Fruit fly (Drosophila melanogaster) whole organism, embryonic: ENCODE measurements around the gene Mdh2.

Experiments
- CG10654 ChIP-seq: fragments of 200-800 bp; sonication (Bioruptor generic); optimal IDR thresholded peaks from 2 replicates; lab custom pipeline; 2016; ENCODE audit warnings: missing biosample characterization, missing genetic modification characterization
- CG11093 ChIP-seq: fragments of 200-800 bp; sonication (Bioruptor generic); IDR thresholded peaks from 3 replicates; pipeline ENCODE4 v1.3.6; 2022; ENCODE audit warnings: missing biosample characterization, missing genetic modification characterization
- CG12071 ChIP-seq: fragments of 200-800 bp; sonication (Bioruptor generic); optimal IDR thresholded peaks from 3 replicates; lab custom pipeline; 2018; ENCODE audit warnings: missing biosample characterization, mild to moderate bottlenecking, missing genetic modification characterization
- CG12155 ChIP-seq: fragments of 200-800 bp; sonication (Bioruptor generic); optimal IDR thresholded peaks from 3 replicates; lab custom pipeline; 2016; ENCODE audit warnings: missing biosample characterization, missing genetic modification characterization
- CG12391 ChIP-seq: fragments of 200-800 bp; sonication (Bioruptor generic); optimal IDR thresholded peaks from 3 replicates; lab custom pipeline; 2018; ENCODE audit warnings: missing biosample characterization, mild to moderate bottlenecking, missing genetic modification characterization, moderate library complexity
- CG12744 ChIP-seq: fragments of 200-800 bp; sonication (Bioruptor generic); optimal IDR thresholded peaks from 2 replicates; lab custom pipeline; 2016; ENCODE audit warnings: missing biosample characterization, missing genetic modification characterization
- CG13775 ChIP-seq: fragments of 200-800 bp; sonication (Bioruptor generic); optimal IDR thresholded peaks from 3 replicates; lab custom pipeline; 2017; ENCODE audit warnings: missing biosample characterization, mild to moderate bottlenecking, missing genetic modification characterization
- CG14441 ChIP-seq: fragments of 200-800 bp; sonication (Bioruptor generic); IDR thresholded peaks from 2 replicates; pipeline ENCODE4 v1.3.6; 2022; ENCODE audit warnings: missing biosample characterization, missing genetic modification characterization
- CG2116 ChIP-seq: fragments of 200-800 bp; sonication (Bioruptor generic); optimal IDR thresholded peaks from 3 replicates; lab custom pipeline; 2018; ENCODE audit warnings: missing biosample characterization, mild to moderate bottlenecking, missing genetic modification characterization
- CG2129 ChIP-seq: fragments of 200-800 bp; sonication (Bioruptor generic); IDR thresholded peaks from 2 replicates; pipeline ENCODE4 v1.3.6; 2022; ENCODE audit warnings: missing biosample characterization, missing genetic modification characterization; ENCODE audit not compliant: partially characterized antibody
- CG32767 ChIP-seq: fragments of 200-800 bp; sonication (Bioruptor generic); IDR thresholded peaks from 2 replicates; pipeline ENCODE4 v1.3.6; 2022; ENCODE audit warnings: missing biosample characterization, missing genetic modification characterization
- CG3838 ChIP-seq: fragments of 200-800 bp; sonication (Bioruptor generic); optimal IDR thresholded peaks from 3 replicates; lab custom pipeline; 2016; ENCODE audit warnings: missing biosample characterization, missing genetic modification characterization
- CG42726 ChIP-seq: fragments of 200-800 bp; sonication (Bioruptor generic); IDR thresholded peaks from 2 replicates; pipeline ENCODE4 v1.3.6; 2022; ENCODE audit warnings: missing biosample characterization, missing genetic modification characterization; ENCODE audit not compliant: partially characterized antibody
- CG4820 ChIP-seq: fragments of 200-800 bp; sonication (Bioruptor generic); optimal IDR thresholded peaks from 3 replicates; lab custom pipeline; 2016; ENCODE audit warnings: missing biosample characterization, missing genetic modification characterization
- CG5180 ChIP-seq: fragments of 200-800 bp; sonication (Bioruptor generic); optimal IDR thresholded peaks from 3 replicates; lab custom pipeline; 2017; ENCODE audit warnings: missing biosample characterization, missing genetic modification characterization, mild to moderate bottlenecking, moderate library complexity, missing genetic modification reagents
- CG6683 ChIP-seq: fragments of 200-800 bp; sonication (Bioruptor generic); optimal IDR thresholded peaks from 2 replicates; lab custom pipeline; 2017; ENCODE audit warnings: missing biosample characterization, mild to moderate bottlenecking, missing genetic modification characterization, missing genetic modification reagents
- CG7786 ChIP-seq: fragments of 200-800 bp; sonication (Bioruptor generic); optimal IDR thresholded peaks from 2 replicates; lab custom pipeline; 2016; ENCODE audit warnings: missing biosample characterization, missing genetic modification characterization
- CG7839 ChIP-seq: fragments of 200-800 bp; sonication (Bioruptor generic); optimal IDR thresholded peaks from 3 replicates; lab custom pipeline; 2018; ENCODE audit warnings: missing biosample characterization, mild to moderate bottlenecking, missing genetic modification characterization, moderate library complexity
- CG8924 ChIP-seq: fragments of 200-800 bp; optimal IDR thresholded peaks from 3 replicates; lab custom pipeline; 2019; ENCODE audit warnings: missing biosample characterization, mild to moderate bottlenecking, missing genetic modification characterization, moderate library complexity
- CG9437 ChIP-seq: fragments of 200-800 bp; sonication (Bioruptor generic); optimal IDR thresholded peaks from 2 replicates; lab custom pipeline; 2018; ENCODE audit warnings: missing biosample characterization, mild to moderate bottlenecking, missing genetic modification characterization
- CTCF ChIP-seq: fragments of 200-800 bp; sonication (Bioruptor generic); optimal IDR thresholded peaks from 2 replicates; lab custom pipeline; 2017; ENCODE audit warnings: missing biosample characterization, mild to moderate bottlenecking, missing genetic modification characterization, moderate library complexity
- CoRest ChIP-seq: fragments of 200-800 bp; sonication (Bioruptor generic); optimal IDR thresholded peaks from 3 replicates; lab custom pipeline; 2018; ENCODE audit warnings: missing biosample characterization, mild to moderate bottlenecking, missing genetic modification characterization, moderate library complexity
- E2f1 ChIP-seq: fragments of 200-800 bp; sonication (Bioruptor generic); IDR thresholded peaks from 2 replicates; pipeline ENCODE4 v1.3.6; 2022; ENCODE audit warnings: missing biosample characterization, missing genetic modification characterization
- E2f2 ChIP-seq: fragments of 200-800 bp; sonication (Bioruptor generic); IDR thresholded peaks from 2 replicates; pipeline ENCODE4 v1.3.6; 2022; ENCODE audit warnings: missing biosample characterization, missing genetic modification characterization
- Hsf ChIP-seq: fragments of 200-800 bp; sonication (Bioruptor generic); optimal IDR thresholded peaks from 3 replicates; lab custom pipeline; 2016; ENCODE audit warnings: missing biosample characterization, missing genetic modification characterization
- Lpt ChIP-seq: fragments of >200 bp; optimal IDR thresholded peaks from 2 replicates; lab custom pipeline; 2018; ENCODE audit warnings: missing biosample characterization, missing genetic modification characterization
- Mes4 ChIP-seq: fragments of 200-800 bp; sonication (Bioruptor generic); optimal IDR thresholded peaks from 2 replicates; lab custom pipeline; 2016; ENCODE audit warnings: missing biosample characterization, missing genetic modification characterization
- NFAT ChIP-seq: fragments of 200-800 bp; sonication (Bioruptor generic); IDR thresholded peaks from 2 replicates; pipeline ENCODE4 v1.3.6; 2022; ENCODE audit warnings: missing biosample characterization, missing genetic modification characterization
- PHDP ChIP-seq: fragments of 200-800 bp; sonication (Bioruptor generic); optimal IDR thresholded peaks from 3 replicates; lab custom pipeline; 2018; ENCODE audit warnings: missing biosample characterization, mild to moderate bottlenecking, missing genetic modification characterization, moderate library complexity
- Side ChIP-seq: fragments of 200-800 bp; sonication (Bioruptor generic); optimal IDR thresholded peaks from 2 replicates; lab custom pipeline; 2016; ENCODE audit warnings: missing biosample characterization, missing genetic modification characterization
- Sox100B ChIP-seq: fragments of 200-800 bp; sonication (Bioruptor generic); optimal IDR thresholded peaks from 3 replicates; lab custom pipeline; 2018; ENCODE audit warnings: missing biosample characterization, mild to moderate bottlenecking, missing genetic modification characterization
- abd-A ChIP-seq: fragments of 200-800 bp; sonication (Bioruptor generic); optimal IDR thresholded peaks from 3 replicates; lab custom pipeline; 2019; ENCODE audit warnings: missing biosample characterization, mild to moderate bottlenecking, missing genetic modification characterization, moderate library complexity
- ap ChIP-seq: fragments of 200-800 bp; sonication (Bioruptor generic); IDR thresholded peaks from 2 replicates; pipeline ENCODE4 v1.3.6; 2022; ENCODE audit warnings: missing biosample characterization, missing genetic modification characterization
- ara ChIP-seq: fragments of 200-800 bp; sonication (Bioruptor generic); IDR thresholded peaks from 2 replicates; pipeline ENCODE4 v1.3.6; 2022; ENCODE audit warnings: missing biosample characterization, missing genetic modification characterization
- cato ChIP-seq: fragments of 200-800 bp; sonication (Bioruptor generic); optimal IDR thresholded peaks from 2 replicates; lab custom pipeline; 2016; ENCODE audit warnings: missing biosample characterization, missing genetic modification characterization, borderline replicate concordance
- chm ChIP-seq: fragments of 200-800 bp; sonication (Bioruptor generic); IDR thresholded peaks from 2 replicates; pipeline ENCODE4 v1.3.6; 2022; ENCODE audit warnings: missing biosample characterization, missing genetic modification characterization
- dm ChIP-seq: fragments of 200-800 bp; sonication (Bioruptor generic); optimal IDR thresholded peaks from 3 replicates; lab custom pipeline; 2016; ENCODE audit warnings: missing biosample characterization, missing genetic modification characterization
- eve ChIP-seq, 2 experiments: fragments of >200 bp; optimal IDR thresholded peaks; 2 replicates each; lab custom pipeline; 2017; ENCODE audit warnings: missing biosample characterization in 2 of 2, missing genetic modification characterization in 2 of 2
- fru ChIP-seq: fragments of >200 bp; optimal IDR thresholded peaks from 2 replicates; lab custom pipeline; 2017
- ftz-f1 ChIP-seq: fragments of 200-800 bp; sonication (Bioruptor generic); optimal IDR thresholded peaks from 2 replicates; lab custom pipeline; 2016; ENCODE audit warnings: missing biosample characterization, missing genetic modification characterization
- gcm2 ChIP-seq: fragments of 200-800 bp; sonication (Bioruptor generic); optimal IDR thresholded peaks from 2 replicates; lab custom pipeline; 2016; ENCODE audit warnings: missing biosample characterization, missing genetic modification characterization
- h ChIP-seq: fragments of >200 bp; optimal IDR thresholded peaks from 2 replicates; lab custom pipeline; 2017
- kay ChIP-seq: fragments of 200-800 bp; sonication (Bioruptor generic); optimal IDR thresholded peaks from 2 replicates; lab custom pipeline; 2016; ENCODE audit warnings: missing biosample characterization, missing genetic modification characterization
- lab ChIP-seq: fragments of 200-800 bp; sonication (Bioruptor generic); optimal IDR thresholded peaks from 3 replicates; lab custom pipeline; 2017; ENCODE audit warnings: missing biosample characterization, missing genetic modification characterization, mild to moderate bottlenecking, moderate library complexity, missing genetic modification reagents
- luna ChIP-seq: fragments of 200-800 bp; sonication (Bioruptor generic); optimal IDR thresholded peaks from 2 replicates; lab custom pipeline; 2016; ENCODE audit warnings: missing biosample characterization, missing genetic modification characterization
- mirr ChIP-seq: fragments of 200-800 bp; sonication (Bioruptor generic); optimal IDR thresholded peaks from 3 replicates; lab custom pipeline; 2018; ENCODE audit warnings: missing biosample characterization, mild to moderate bottlenecking, missing genetic modification characterization
- pfk ChIP-seq: fragments of 200-800 bp; sonication (Bioruptor generic); optimal IDR thresholded peaks from 2 replicates; lab custom pipeline; 2018; ENCODE audit warnings: missing biosample characterization, mild to moderate bottlenecking, missing genetic modification characterization, moderate library complexity
- sens-2 ChIP-seq: fragments of 200-800 bp; sonication (Bioruptor generic); IDR thresholded peaks from 2 replicates; pipeline ENCODE4 v1.3.6; 2022; ENCODE audit warnings: missing biosample characterization, missing genetic modification characterization
- seq ChIP-seq: fragments of 200-800 bp; sonication (Bioruptor generic); IDR thresholded peaks from 2 replicates; pipeline ENCODE4 v1.3.6; 2022; ENCODE audit warnings: missing biosample characterization, missing genetic modification characterization
- shn ChIP-seq: fragments of 200-800 bp; sonication (Bioruptor generic); optimal IDR thresholded peaks from 3 replicates; lab custom pipeline; 2016; ENCODE audit warnings: missing biosample characterization, missing genetic modification characterization
- slou ChIP-seq: fragments of 200-800 bp; sonication (Bioruptor generic); optimal IDR thresholded peaks from 3 replicates; lab custom pipeline; 2016; ENCODE audit warnings: missing biosample characterization, missing genetic modification characterization
- trh ChIP-seq: fragments of 200-800 bp; sonication (Bioruptor generic); optimal IDR thresholded peaks from 2 replicates; lab custom pipeline; 2016; ENCODE audit warnings: missing biosample characterization, missing genetic modification characterization
- twi ChIP-seq: fragments of 200-800 bp; optimal IDR thresholded peaks from 2 replicates; lab custom pipeline; 2019; ENCODE audit warnings: missing biosample characterization, mild to moderate bottlenecking, missing genetic modification characterization, moderate library complexity

The Mdh2 gene

dm6 chr3R:18198518-18199118 is 27.6 kb upstream of the Mdh2 start (continued):
- TF ChIP-seq CG12155 (peak; percentile 18), CG11093 (GFP tag; lab: Robert Waterston, UW) (no peak), eve (GFP tag; optimal IDR thresholded peaks at IDR 0.05; lab: Kevin White, UChicago) (no peak), seq (no peak), fru (lab: Kevin White, UChicago) (no peak), pfk (GFP tag; lab: Kevin White, UChicago) (peak; percentile 39), kay (GFP tag; lab: Kevin White, UChicago) (peak; percentile 37), twi (peak; percentile 27), CG7786 (no peak), CoRest (tag; lab: Kevin White, UChicago) (peak; percentile 7), Mes4 (GFP tag; lab: Kevin White, UChicago) (peak; percentile 38), ftz-f1 (no peak), luna (no peak), E2f2 (GFP tag; lab: Robert Waterston, UW) (no peak), CG5180 (GFP tag; lab: Kevin White, UChicago) (peak; percentile 54), CTCF (GFP tag; lab: Kevin White, UChicago) (no peak), sens-2 (GFP tag; lab: Robert Waterston, UW) (no peak), dm (GFP tag; lab: Kevin White, UChicago) (no peak), CG12391 (tag; lab: Kevin White, UChicago) (peak; percentile 25), CG14441 (no peak), Hsf (GFP tag; lab: Kevin White, UChicago) (peak; percentile 9), slou (GFP tag; lab: Kevin White, UChicago) (no peak), CG42726 (no peak), CG9437 (peak; percentile 15), shn (GFP tag; lab: Kevin White, UChicago) (no peak), CG3838 (GFP tag; lab: Kevin White, UChicago) (peak; percentile 64), NFAT (GFP tag; lab: Robert Waterston, UW) (no peak), CG13775 (GFP tag; lab: Kevin White, UChicago) (no peak), CG32767 (GFP tag; lab: Robert Waterston, UW) (no peak), CG12071 (peak; percentile 74), abd-A (peak; percentile 4), CG2129 (GFP tag; lab: Robert Waterston, UW) (no peak), PHDP (peak; percentile 30), E2f1 (no peak), gcm2 (no peak), Side (GFP tag; lab: Kevin White, UChicago) (peak; percentile 22), mirr (GFP tag; lab: Kevin White, UChicago) (peak; percentile 56), CG4820 (GFP tag; lab: Kevin White, UChicago) (peak; percentile 10), CG10654 (GFP tag; lab: Kevin White, UChicago) (peak; percentile 9), ara (GFP tag; lab: Robert Waterston, UW) (no peak), CG6683 (GFP tag; lab: Kevin White, UChicago) (peak; percentile 62), lab (GFP tag; lab: Kevin White, UChicago) (peak; percentile 45), Sox100B (GFP tag; lab: Kevin White, UChicago) (peak; percentile 56), CG12744 (peak; percentile 39), Lpt (GFP tag; lab: Kevin White, UChicago) (no peak), CG8924 (peak; percentile 56), cato (GFP tag; lab: Kevin White, UChicago) (no peak), CG7839 (tag; lab: Kevin White, UChicago) (no peak), ap (GFP tag; lab: Robert Waterston, UW) (no peak), trh (GFP tag; lab: Kevin White, UChicago) (no peak), CG2116 (GFP tag; lab: Kevin White, UChicago) (peak; percentile 47), h (lab: Kevin White, UChicago) (no peak), chm (GFP tag; lab: Robert Waterston, UW) (no peak)
